Worm (Caenorhabditis elegans) whole organism, L1 larva: ENCODE data around the gene Y41C4A.11.

ENCODE experiments used
- aly-2 ChIP-seq: fragments of 150-350 bp; optimal IDR thresholded peaks from 2 replicates; lab custom pipeline; 2014; ENCODE audit warnings: missing biosample characterization, missing genetic modification characterization
- elt-2 ChIP-seq: sonication (generic microtip); optimal IDR thresholded peaks from 2 replicates; lab custom pipeline; 2016; ENCODE audit warnings: missing genetic modification characterization, mild to moderate bottlenecking, inconsistent platforms, missing compliant biosample characterization, missing genetic modification reagents
- lin-35 ChIP-seq, 2 experiments: fragments of 150-350 bp; optimal IDR thresholded peaks; 2 replicates each; lab custom pipeline; 2014; ENCODE audit warnings: missing biosample characterization in 2 of 2, missing genetic modification characterization in 2 of 2, missing genetic modification reagents in 2 of 2
- lsy-2 ChIP-seq, 2 experiments: fragments of 150-350 bp; optimal IDR thresholded peaks; 2 replicates each; lab custom pipeline; 2014; ENCODE audit warnings: missing biosample characterization in 2 of 2, missing genetic modification characterization in 2 of 2
- nhr-11 ChIP-seq: fragments of 150-350 bp; optimal IDR thresholded peaks from 2 replicates; lab custom pipeline; 2014; ENCODE audit warnings: missing biosample characterization, missing genetic modification characterization
- nhr-12 ChIP-seq: sonication (generic microtip); optimal IDR thresholded peaks from 2 replicates; lab custom pipeline; 2017; ENCODE audit warnings: missing biosample characterization, missing genetic modification characterization
- nhr-76 ChIP-seq: sonication (generic microtip); optimal IDR thresholded peaks from 2 replicates; lab custom pipeline; 2017; ENCODE audit warnings: missing biosample characterization, missing genetic modification characterization
- rnt-1 ChIP-seq: sonication (generic microtip); optimal IDR thresholded peaks from 2 replicates; lab custom pipeline; 2016; ENCODE audit warnings: mild to moderate bottlenecking, missing genetic modification characterization, moderate library complexity, missing compliant biosample characterization

DNA sequence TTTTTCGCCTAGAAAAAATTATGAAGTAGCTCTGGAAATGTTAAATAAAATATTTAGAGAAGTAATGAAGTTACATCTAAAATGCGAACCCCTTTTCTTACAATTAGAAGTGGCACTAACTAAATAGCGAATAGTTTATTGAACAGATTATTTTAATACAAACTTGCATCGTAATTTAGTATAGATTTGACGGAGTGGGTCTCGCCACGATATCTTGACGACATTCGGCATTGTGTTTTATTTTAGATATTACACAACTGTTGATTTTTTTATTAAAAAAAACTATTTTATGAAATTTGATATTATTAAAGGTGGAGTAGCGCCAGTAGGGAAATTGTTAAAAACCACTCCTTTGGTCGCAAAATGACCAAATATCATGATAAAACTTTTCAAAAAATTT is 29.8 kb upstream of the Y41C4A.11 start:
- TF ChIP-seq nhr-12 (tag; lab: Kevin White, UChicago): no peak
- TF ChIP-seq nhr-76 (tag; lab: Kevin White, UChicago): no peak
- no peak for TF ChIP-seq rnt-1
- TF ChIP-seq nhr-11: no peak
- TF ChIP-seq aly-2 (tag; lab: Kevin White, UChicago): no peak
- TF ChIP-seq lsy-2 (tag; optimal IDR thresholded peaks at IDR 0.05; lab: Kevin White, UChicago): no peak
- no peak for TF ChIP-seq lin-35 (GFP tag; optimal IDR thresholded peaks at IDR 0.05; lab: Kevin White, UChicago)
- TF ChIP-seq elt-2: no peak
